Worm (Caenorhabditis elegans) whole organism, L2 larva: ENCODE results near the gene lis-1.
A peak's percentile ranks its signal among the peaks of the same experiment; 100 is the strongest.

ENCODE experiments used
- C34F6.9 ChIP-seq: fragments of 150-350 bp; optimal IDR thresholded peaks from 2 replicates; lab custom pipeline; 2014; ENCODE audit warnings: missing biosample characterization, missing genetic modification characterization
- F13H6.1 ChIP-seq: sonication (generic microtip); optimal IDR thresholded peaks from 2 replicates; lab custom pipeline; 2016; ENCODE audit warnings: missing genetic modification characterization, missing compliant biosample characterization
- R02D3.7 ChIP-seq: fragments of 150-350 bp; optimal IDR thresholded peaks from 2 replicates; lab custom pipeline; 2014; ENCODE audit warnings: missing biosample characterization, missing genetic modification characterization
- Y55F3AM.14 ChIP-seq: fragments of 200-800 bp; sonication (Bioruptor generic); optimal IDR thresholded peaks from 2 replicates; lab custom pipeline; 2018; ENCODE audit warnings: mild to moderate bottlenecking, missing genetic modification characterization, missing compliant biosample characterization
- ZK546.5 ChIP-seq: sonication (generic microtip); optimal IDR thresholded peaks from 2 replicates; lab custom pipeline; 2017; ENCODE audit warnings: missing biosample characterization, missing genetic modification characterization
- alr-1 ChIP-seq: fragments of 150-350 bp; optimal IDR thresholded peaks from 2 replicates; lab custom pipeline; 2014; ENCODE audit warnings: missing biosample characterization, missing genetic modification characterization
- ama-1 ChIP-seq: fragments of 150-350 bp; optimal IDR thresholded peaks from 2 replicates; lab custom pipeline; 2018; ENCODE audit warnings: inconsistent platforms
- blmp-1 ChIP-seq: sonication (generic microtip); optimal IDR thresholded peaks from 2 replicates; lab custom pipeline; 2017; ENCODE audit warnings: missing genetic modification characterization, mild to moderate bottlenecking, missing compliant biosample characterization, antibody characterized with exemption, moderate library complexity; ENCODE audit not compliant: insufficient read depth
- ceh-16 ChIP-seq: fragments of 150-350 bp; optimal IDR thresholded peaks from 2 replicates; lab custom pipeline; 2014; ENCODE audit warnings: missing biosample characterization, missing genetic modification characterization
- crh-2 ChIP-seq: sonication (generic microtip); optimal IDR thresholded peaks from 2 replicates; lab custom pipeline; 2017; ENCODE audit warnings: missing biosample characterization, missing genetic modification characterization
- dmd-4 ChIP-seq: sonication (generic microtip); optimal IDR thresholded peaks from 2 replicates; lab custom pipeline; 2017; ENCODE audit warnings: missing biosample characterization, missing genetic modification characterization
- egl-27 ChIP-seq: sonication (generic microtip); optimal IDR thresholded peaks from 3 replicates; lab custom pipeline; 2017; ENCODE audit warnings: missing biosample characterization, missing genetic modification reagents, missing genetic modification characterization
- elt-1 ChIP-seq: fragments of 150-350 bp; optimal IDR thresholded peaks from 2 replicates; lab custom pipeline; 2014; ENCODE audit warnings: missing biosample characterization, missing genetic modification characterization
- elt-3 ChIP-seq: sonication (generic microtip); optimal IDR thresholded peaks from 2 replicates; lab custom pipeline; 2017; ENCODE audit warnings: missing biosample characterization, missing genetic modification characterization
- fos-1 ChIP-seq: fragments of 150-350 bp; optimal IDR thresholded peaks from 2 replicates; lab custom pipeline; 2014; ENCODE audit warnings: missing biosample characterization, missing genetic modification characterization
- gmeb-1 ChIP-seq: fragments of 150-350 bp; optimal IDR thresholded peaks from 2 replicates; lab custom pipeline; 2014; ENCODE audit warnings: missing biosample characterization, missing genetic modification characterization
- lin-11 ChIP-seq: fragments of 150-350 bp; sonication (generic microtip); optimal IDR thresholded peaks from 2 replicates; lab custom pipeline; 2014; ENCODE audit warnings: missing biosample characterization, missing genetic modification characterization, inconsistent platforms, mixed read lengths
- lin-13 ChIP-seq: fragments of 150-350 bp; optimal IDR thresholded peaks from 2 replicates; lab custom pipeline; 2014; ENCODE audit warnings: missing biosample characterization, missing genetic modification reagents, missing genetic modification characterization
- lin-39 ChIP-seq: fragments of 150-350 bp; optimal IDR thresholded peaks from 2 replicates; lab custom pipeline; 2014; ENCODE audit warnings: missing biosample characterization, missing genetic modification reagents, missing genetic modification characterization
- mbf-1 ChIP-seq: sonication (generic microtip); optimal IDR thresholded peaks from 2 replicates; lab custom pipeline; 2017; ENCODE audit warnings: missing biosample characterization, missing genetic modification characterization
- mdl-1 ChIP-seq, 2 experiments: fragments of 150-350 bp in 1 of 2; sonication (generic microtip) in 1 of 2; optimal IDR thresholded peaks; 2 replicates each; lab custom pipeline; 2017; ENCODE audit warnings: missing biosample characterization in 2 of 2, missing genetic modification characterization in 2 of 2
- nhr-12 ChIP-seq: fragments of 150-350 bp; optimal IDR thresholded peaks from 2 replicates; lab custom pipeline; 2014; ENCODE audit warnings: missing biosample characterization, missing genetic modification characterization
- nhr-21 ChIP-seq: fragments of 150-350 bp; optimal IDR thresholded peaks from 2 replicates; lab custom pipeline; 2014; ENCODE audit warnings: missing biosample characterization, missing genetic modification characterization
- nhr-23 ChIP-seq: fragments of 150-350 bp; optimal IDR thresholded peaks from 2 replicates; lab custom pipeline; 2014; ENCODE audit warnings: missing biosample characterization, missing genetic modification reagents, missing genetic modification characterization
- nhr-237 ChIP-seq: fragments of 150-350 bp; optimal IDR thresholded peaks from 2 replicates; lab custom pipeline; 2014; ENCODE audit warnings: missing biosample characterization, missing genetic modification characterization
- nhr-25 ChIP-seq: fragments of 150-350 bp; sonication (generic microtip); optimal IDR thresholded peaks from 3 replicates; lab custom pipeline; 2014; ENCODE audit warnings: missing biosample characterization, missing genetic modification characterization
- nhr-77 ChIP-seq: fragments of 150-350 bp; optimal IDR thresholded peaks from 2 replicates; lab custom pipeline; 2014; ENCODE audit warnings: missing biosample characterization, missing genetic modification characterization
- peb-1 ChIP-seq: fragments of 150-350 bp; optimal IDR thresholded peaks from 2 replicates; lab custom pipeline; 2014; ENCODE audit warnings: missing biosample characterization, missing genetic modification characterization
- sem-4 ChIP-seq: fragments of 150-350 bp; optimal IDR thresholded peaks from 2 replicates; lab custom pipeline; 2014; ENCODE audit warnings: missing biosample characterization, missing genetic modification reagents, missing genetic modification characterization
- sma-9 ChIP-seq, 2 experiments: fragments of 150-350 bp in 1 of 2; sonication (generic microtip) in 1 of 2; optimal IDR thresholded peaks; 2 replicates each; lab custom pipeline; 2014 to 2016; ENCODE audit warnings: missing genetic modification characterization in 2 of 2, mild to moderate bottlenecking in 1 of 2, missing biosample characterization in 1 of 2, missing compliant biosample characterization in 1 of 2, missing genetic modification reagents in 1 of 2, moderate library complexity in 1 of 2
- snpc-4 ChIP-seq: fragments of 150-350 bp; optimal IDR thresholded peaks from 2 replicates; lab custom pipeline; 2014; ENCODE audit warnings: missing biosample characterization, missing genetic modification characterization
- unc-39 ChIP-seq: fragments of 150-350 bp; optimal IDR thresholded peaks from 2 replicates; lab custom pipeline; 2014; ENCODE audit warnings: missing biosample characterization, missing genetic modification characterization
- unc-55 ChIP-seq: fragments of 150-350 bp; sonication (generic microtip); optimal IDR thresholded peaks from 3 replicates; lab custom pipeline; 2014; ENCODE audit warnings: missing biosample characterization, missing genetic modification reagents, missing genetic modification characterization
- unc-62 ChIP-seq: fragments of 150-350 bp; optimal IDR thresholded peaks from 2 replicates; lab custom pipeline; 2014; ENCODE audit warnings: missing biosample characterization, missing genetic modification reagents, missing genetic modification characterization
- ztf-11 ChIP-seq: sonication (generic microtip); optimal IDR thresholded peaks from 2 replicates; lab custom pipeline; 2017; ENCODE audit warnings: missing biosample characterization, missing genetic modification characterization

lis-1 gene

ce11 chrIII:13418975-13419374, 42.5 kb upstream of the lis-1 start:
- TF ChIP-seq lin-13 (GFP tag; lab: Kevin White, UChicago) = no peak
- TF ChIP-seq C34F6.9 (tag; lab: Kevin White, UChicago) = no peak
- TF ChIP-seq mbf-1 = no peak
- TF ChIP-seq R02D3.7 (tag; lab: Kevin White, UChicago) = no peak
- TF ChIP-seq nhr-23 (tag; lab: Kevin White, UChicago) = no peak
- no peak for TF ChIP-seq mdl-1 (tag; optimal IDR thresholded peaks at IDR 0.05; lab: Kevin White, UChicago)
- TF ChIP-seq ceh-16 (tag; lab: Kevin White, UChicago) = no peak
- TF ChIP-seq sma-9 (GFP tag; optimal IDR thresholded peaks at IDR 0.05; lab: Kevin White, UChicago) = no peak
- TF ChIP-seq sma-9 (tag; optimal IDR thresholded peaks at IDR 0.05; lab: Kevin White, UChicago) = no peak
- no peak for TF ChIP-seq ama-1 (lab: Kevin White, UChicago)
- TF ChIP-seq crh-2 (tag; lab: Kevin White, UChicago) = no peak
- no peak for TF ChIP-seq peb-1 (tag; lab: Kevin White, UChicago)
- no peak for TF ChIP-seq ztf-11
- no peak for TF ChIP-seq snpc-4 (tag; lab: Kevin White, UChicago)
- no peak for TF ChIP-seq dmd-4 (tag; lab: Kevin White, UChicago)
- TF ChIP-seq nhr-12 = no peak
- no peak for TF ChIP-seq blmp-1 (tag; lab: Kevin White, UChicago)

ce11 chrIII:13411202-13411601, 34.7 kb upstream of the lis-1 start:
- peak; percentile 24 for TF ChIP-seq fos-1 (tag; lab: Kevin White, UChicago)
- no peak for TF ChIP-seq alr-1 (tag; lab: Kevin White, UChicago)
- TF ChIP-seq mdl-1 (tag; optimal IDR thresholded peaks at IDR 0.05; lab: Kevin White, UChicago) = no peak
- no peak for TF ChIP-seq F13H6.1

DNA sequence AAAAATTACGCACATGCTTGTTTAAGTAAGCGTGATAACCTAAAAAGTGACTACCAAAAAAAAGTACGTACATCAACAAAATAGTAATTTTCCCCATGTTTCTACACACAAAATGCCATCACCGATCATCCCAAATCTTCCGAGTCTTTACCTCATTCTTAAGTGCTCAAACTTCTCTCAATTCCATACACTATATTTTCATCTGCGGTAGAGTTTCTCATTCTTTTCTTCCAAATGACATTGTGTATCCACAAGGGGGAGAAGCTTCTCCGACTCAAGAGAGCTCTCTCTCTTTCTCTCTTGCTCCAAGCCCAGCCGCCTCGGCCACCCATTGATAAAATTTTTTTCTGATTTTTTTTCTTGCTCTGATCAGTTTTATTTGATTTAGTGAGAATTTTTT, 33.0 kb upstream of the lis-1 start, which contains the start of gene myo-6:
Gene myo-6 (plus strand): TSS at position 301 of the 400 bp plus-strand sequence.
- TF ChIP-seq dmd-4 (tag; lab: Kevin White, UChicago) (no peak), nhr-21 (tag; lab: Kevin White, UChicago) (no peak), peb-1 (tag; lab: Kevin White, UChicago) (no peak), unc-39 (no peak), ZK546.5 (tag; lab: Kevin White, UChicago) (no peak), nhr-237 (tag; lab: Kevin White, UChicago) (no peak)

ce11 chrIII:13405504-13405903, 29.0 kb upstream of the lis-1 start, which contains the start of gene nas-1:
Gene nas-1 (plus strand): TSS chrIII:13405804.
- TF ChIP-seq egl-27 (tag; lab: Kevin White, UChicago) (no peak), mbf-1 (no peak), Y55F3AM.14 (GFP tag; lab: Kevin White, UChicago) (no peak), snpc-4 (tag; lab: Kevin White, UChicago) (no peak), lin-39 (tag; lab: Kevin White, UChicago) (no peak)

- TF ChIP-seq lin-11 (no peak), dmd-4 (tag; lab: Kevin White, UChicago) (no peak), F13H6.1 (no peak), sma-9 (GFP tag; optimal IDR thresholded peaks at IDR 0.05; lab: Kevin White, UChicago) (no peak), sma-9 (tag; optimal IDR thresholded peaks at IDR 0.05; lab: Kevin White, UChicago) (no peak), nhr-23 (tag; lab: Kevin White, UChicago) (no peak), unc-55 (GFP tag; lab: Kevin White, UChicago) (no peak)
Measured at ce11 chrIII:13404418-13404817, 27.9 kb upstream of the lis-1 start, which contains the start of gene ttr-52. Gene ttr-52 (plus strand): TSS chrIII:13404718.

DNA sequence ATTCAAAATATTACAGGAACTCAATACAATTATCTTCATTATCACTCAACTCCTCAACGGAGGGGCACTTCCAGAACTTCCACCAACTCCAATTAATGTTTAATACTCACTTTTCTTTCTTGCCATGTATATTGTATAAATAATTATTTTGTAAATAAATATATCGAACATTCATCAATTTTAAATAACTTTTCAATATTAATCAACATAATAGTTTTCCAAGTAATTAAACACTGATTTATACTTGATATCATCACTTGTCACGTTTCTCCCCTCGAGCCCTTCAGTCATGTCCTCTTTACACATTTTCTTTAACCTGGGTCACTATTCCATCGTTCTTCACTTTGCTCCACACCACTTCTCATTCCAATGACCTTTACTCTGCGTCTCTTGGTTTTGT, 26.4 kb upstream of the lis-1 start, which contains the start of gene mig-18:
Gene mig-18 (plus strand): TSS at position 301 of the 400 bp plus-strand sequence.
- no peak for TF ChIP-seq R02D3.7 (tag; lab: Kevin White, UChicago)
- TF ChIP-seq sem-4 (tag; lab: Kevin White, UChicago) = no peak
- TF ChIP-seq C34F6.9 (tag; lab: Kevin White, UChicago) = no peak
- TF ChIP-seq peb-1 (tag; lab: Kevin White, UChicago) = no peak
- TF ChIP-seq unc-62 (GFP tag; lab: Kevin White, UChicago) = no peak
- TF ChIP-seq nhr-25 (tag; lab: Kevin White, UChicago) = no peak
- TF ChIP-seq dmd-4 (tag; lab: Kevin White, UChicago) = no peak
- no peak for TF ChIP-seq nhr-23 (tag; lab: Kevin White, UChicago)
- TF ChIP-seq unc-39 = no peak
- TF ChIP-seq nhr-77 (tag; lab: Kevin White, UChicago) = no peak
- no peak for TF ChIP-seq snpc-4 (tag; lab: Kevin White, UChicago)
- TF ChIP-seq elt-3 (tag; lab: Kevin White, UChicago) = no peak
- no peak for TF ChIP-seq ZK546.5 (tag; lab: Kevin White, UChicago)
- TF ChIP-seq elt-1 = no peak
- TF ChIP-seq Y55F3AM.14 (GFP tag; lab: Kevin White, UChicago) = no peak
- no peak for TF ChIP-seq ama-1 (lab: Kevin White, UChicago)
- TF ChIP-seq nhr-12 = no peak
- TF ChIP-seq gmeb-1 (tag; lab: Kevin White, UChicago) = no peak
- no peak for TF ChIP-seq unc-55 (GFP tag; lab: Kevin White, UChicago)
- TF ChIP-seq, all 48 proteins: peak for 0
